Fruit fly (Drosophila melanogaster): Measurements from ENCODE around the gene mRpL1.

The mRpL1 gene

DNA sequence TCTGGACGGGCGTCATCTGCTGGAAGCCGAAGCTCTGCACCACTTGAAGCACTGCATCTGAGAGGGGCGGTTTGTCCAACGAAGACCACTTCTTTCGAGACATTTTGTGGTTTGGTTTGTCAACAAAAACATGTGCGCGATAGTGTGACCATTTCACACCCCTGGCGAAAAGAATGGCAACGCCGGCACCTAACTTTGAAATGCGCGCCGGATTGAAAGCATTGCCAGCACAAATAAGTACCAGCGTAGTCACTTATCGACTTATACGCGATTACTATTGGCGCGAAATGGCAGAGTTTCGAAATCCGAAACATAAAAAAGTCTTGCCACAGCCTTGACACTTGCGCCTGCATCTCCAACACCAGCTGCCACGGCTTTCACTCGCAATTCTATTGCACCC is 31.5 kb upstream of the mRpL1 start, which contains the start of gene CG9630:
CG9630 (minus strand) TSS at position 157 of the 400 bp plus-strand sequence.
- no peak for TF ChIP-seq Snoo (tag; optimal IDR thresholded peaks at IDR 0.05)
- TF ChIP-seq CG8301 (tag; optimal IDR thresholded peaks at IDR 0.05) = no peak
- TF ChIP-seq CG10348 (GFP tag; IDR thresholded peaks at IDR 0.05) = no peak
- TF ChIP-seq CG13204 (GFP tag; optimal IDR thresholded peaks at IDR 0.05) = no peak
- TF ChIP-seq gl (tag; optimal IDR thresholded peaks at IDR 0.05) = no peak
- TF ChIP-seq fd96Ca (GFP tag; IDR thresholded peaks at IDR 0.05) = no peak
- no peak for TF ChIP-seq CG9948 (tag; optimal IDR thresholded peaks at IDR 0.05)
- TF ChIP-seq Ets98B (GFP tag; IDR thresholded peaks at IDR 0.05) = no peak
- TF ChIP-seq CG17806 (tag; optimal IDR thresholded peaks at IDR 0.05) = no peak
- TF ChIP-seq CG8159 (tag; optimal IDR thresholded peaks at IDR 0.05) = no peak
- no peak for TF ChIP-seq Pif1B (GFP tag; optimal IDR thresholded peaks at IDR 0.05)
- TF ChIP-seq CG4496 (GFP tag; IDR thresholded peaks at IDR 0.05) = no peak
- no peak for TF ChIP-seq CG32121 (GFP tag; IDR thresholded peaks at IDR 0.05)
- no peak for TF ChIP-seq CG34367 (tag; optimal IDR thresholded peaks at IDR 0.05)
- TF ChIP-seq D1 (tag; optimal IDR thresholded peaks at IDR 0.05) = no peak

DNA sequence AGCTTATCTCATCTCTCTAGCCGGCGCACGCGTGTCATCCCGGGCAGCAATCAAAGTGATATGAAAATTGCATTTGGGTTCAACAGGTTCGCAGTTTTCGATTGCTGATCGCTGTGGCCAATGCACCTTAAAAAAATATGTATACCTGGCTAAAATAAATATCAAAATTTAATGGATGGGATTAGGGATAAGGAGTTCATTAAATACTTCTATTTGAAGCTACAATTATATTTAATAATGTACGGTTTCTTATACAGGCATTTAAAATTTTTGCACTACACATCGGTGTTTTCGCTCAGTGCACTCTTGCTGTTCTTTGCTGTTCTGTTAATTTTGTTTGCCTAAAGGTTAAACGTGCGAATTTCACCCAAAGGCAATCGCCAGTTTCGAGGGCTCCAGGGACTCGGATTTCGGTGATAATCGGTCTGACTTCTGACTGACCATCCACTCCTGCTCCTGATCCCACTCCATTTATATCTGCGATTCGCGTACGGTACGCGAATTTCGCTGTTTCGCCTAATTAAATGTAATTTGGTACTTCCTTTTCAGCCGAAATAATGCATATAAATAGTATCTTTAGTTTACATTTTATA is 28.6 kb upstream of the mRpL1 start:
- no peak for TF ChIP-seq CG9948 (tag; optimal IDR thresholded peaks at IDR 0.05)
- no peak for TF ChIP-seq EcR (GFP tag; optimal IDR thresholded peaks at IDR 0.05)
- no peak for TF ChIP-seq rn (GFP tag; IDR thresholded peaks at IDR 0.05)
- TF ChIP-seq CG14655 (GFP tag; optimal IDR thresholded peaks at IDR 0.05) = no peak
- TF ChIP-seq Snoo (tag; optimal IDR thresholded peaks at IDR 0.05) = peak; percentile 56

DNA sequence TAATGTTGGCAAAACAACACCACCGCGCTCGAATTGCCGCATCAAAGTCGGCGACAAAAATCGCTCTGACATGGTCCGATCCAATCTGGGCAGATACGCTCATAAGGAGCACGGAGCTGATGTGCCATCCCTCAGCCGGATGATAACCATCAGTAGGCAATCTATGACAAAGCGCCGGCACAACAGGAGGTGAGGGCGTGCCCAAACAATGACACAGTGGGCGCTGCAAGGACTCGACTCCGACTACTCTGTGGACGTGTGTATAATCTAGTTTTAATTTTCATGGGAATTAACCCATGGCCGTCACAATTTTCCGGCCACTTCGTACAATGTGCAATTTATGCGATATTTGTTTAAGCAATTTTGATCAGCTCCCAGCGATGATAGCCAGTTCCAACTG is 26.2 kb upstream of the mRpL1 start:
- TF ChIP-seq rn (GFP tag; IDR thresholded peaks at IDR 0.05) (no peak), CG9948 (tag; optimal IDR thresholded peaks at IDR 0.05) (no peak), CG10348 (GFP tag; IDR thresholded peaks at IDR 0.05) (no peak), CG32121 (GFP tag; IDR thresholded peaks at IDR 0.05) (no peak), CG15710 (tag; optimal IDR thresholded peaks at IDR 0.05) (no peak), D1 (tag; optimal IDR thresholded peaks at IDR 0.05) (no peak), Ets98B (GFP tag; IDR thresholded peaks at IDR 0.05) (no peak), Snoo (tag; optimal IDR thresholded peaks at IDR 0.05) (no peak), fd96Ca (GFP tag; IDR thresholded peaks at IDR 0.05) (no peak), CG34367 (tag; optimal IDR thresholded peaks at IDR 0.05) (no peak)

DNA sequence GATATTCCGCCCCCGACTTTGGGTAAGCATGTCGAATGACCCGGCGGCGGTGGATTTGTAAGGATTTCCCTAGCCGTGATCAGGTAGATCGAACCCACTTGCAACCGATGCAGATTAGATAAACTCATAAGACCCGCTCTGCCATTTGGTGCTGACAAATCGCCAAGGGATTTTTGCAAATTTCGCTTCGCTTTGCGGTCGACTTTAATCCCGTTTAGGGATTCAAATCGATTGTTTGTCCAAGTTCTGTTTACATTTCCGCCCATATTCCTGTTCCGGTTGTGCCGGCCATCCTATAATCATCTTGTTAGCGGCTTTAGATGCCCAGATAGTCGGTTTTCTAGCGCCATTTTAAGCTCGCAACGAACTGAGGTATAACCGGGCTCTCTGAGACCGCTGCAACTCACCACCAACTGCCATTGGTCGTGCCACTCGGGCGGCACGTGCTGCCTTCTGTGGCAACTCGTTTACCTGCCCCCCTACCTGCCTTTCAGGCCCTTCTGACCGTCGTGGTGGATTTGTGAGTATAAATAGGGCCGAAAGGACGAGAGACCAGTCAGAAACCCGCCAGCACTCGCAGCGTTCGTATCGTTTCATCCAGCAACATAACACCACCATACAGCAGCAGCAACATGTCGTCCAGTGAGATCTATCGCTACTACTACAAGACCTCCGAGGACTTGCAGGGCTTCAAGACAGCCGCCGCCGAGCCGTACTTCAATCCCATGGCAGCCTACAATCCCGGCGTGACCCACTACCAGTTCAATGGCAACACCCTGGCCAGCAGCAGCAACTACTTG is 23.5 kb upstream of the mRpL1 start, which contains the start of gene ato:
ato (plus strand) TSS at position 559 of the 800 bp plus-strand sequence.
- TF ChIP-seq CG13204 (GFP tag; optimal IDR thresholded peaks at IDR 0.05) = peak; percentile 18
- no peak for TF ChIP-seq gl (tag; optimal IDR thresholded peaks at IDR 0.05)
- TF ChIP-seq rn (GFP tag; IDR thresholded peaks at IDR 0.05) = no peak

DNA sequence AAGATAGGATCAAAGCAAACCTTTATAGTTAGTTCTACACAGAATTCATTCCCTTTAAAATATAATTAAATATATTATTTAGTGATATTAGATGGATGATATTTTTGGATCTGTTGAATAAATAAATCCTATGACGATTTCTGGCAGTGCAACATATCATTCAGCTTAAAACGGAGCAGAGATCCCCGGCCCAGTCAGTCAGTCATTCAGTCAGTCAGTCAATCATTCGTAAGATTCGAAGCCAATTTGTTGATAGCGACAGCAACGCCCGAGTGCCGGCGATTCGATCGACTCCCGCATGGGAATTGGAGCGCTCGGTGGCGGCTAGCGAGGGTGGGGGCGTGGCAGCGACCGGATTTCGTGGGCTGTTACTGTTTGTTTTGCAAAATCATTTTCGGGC is 21.3 kb upstream of the mRpL1 start:
- TF ChIP-seq rn (GFP tag; IDR thresholded peaks at IDR 0.05) (no peak), Snoo (tag; optimal IDR thresholded peaks at IDR 0.05) (no peak), Pif1B (GFP tag; optimal IDR thresholded peaks at IDR 0.05) (no peak), CG12605 (GFP tag; IDR thresholded peaks at IDR 0.05) (no peak), EcR (GFP tag; optimal IDR thresholded peaks at IDR 0.05) (no peak), CG34367 (tag; optimal IDR thresholded peaks at IDR 0.05) (no peak), CG32121 (GFP tag; IDR thresholded peaks at IDR 0.05) (no peak), Ets98B (GFP tag; IDR thresholded peaks at IDR 0.05) (no peak), CG14655 (GFP tag; optimal IDR thresholded peaks at IDR 0.05) (no peak), CG17806 (tag; optimal IDR thresholded peaks at IDR 0.05) (no peak), CG4496 (GFP tag; IDR thresholded peaks at IDR 0.05) (no peak), CG9948 (tag; optimal IDR thresholded peaks at IDR 0.05) (no peak), CG8301 (tag; optimal IDR thresholded peaks at IDR 0.05) (no peak), gl (tag; optimal IDR thresholded peaks at IDR 0.05) (no peak), D1 (tag; optimal IDR thresholded peaks at IDR 0.05) (no peak)

DNA sequence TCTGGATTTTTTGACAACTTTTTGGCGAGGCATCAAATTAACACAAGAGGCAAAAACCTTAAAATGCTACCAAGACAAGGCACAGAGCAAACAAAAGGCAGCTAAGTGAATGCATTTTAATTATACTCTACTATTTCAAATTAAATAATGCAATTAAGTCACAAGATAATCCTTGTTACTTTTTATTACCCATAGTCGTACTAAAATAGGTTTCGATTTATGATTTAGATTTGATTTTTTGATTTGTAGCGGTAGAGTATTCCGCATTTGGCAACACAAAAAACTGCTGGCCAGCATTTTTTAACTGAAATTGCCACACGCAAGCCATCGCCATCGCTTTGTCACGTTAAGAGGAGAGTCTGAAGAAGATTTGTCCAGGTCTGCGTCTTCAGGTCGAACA is 18.5 kb upstream of the mRpL1 start:
- TF ChIP-seq CG4496 (GFP tag; IDR thresholded peaks at IDR 0.05) (no peak), Snoo (tag; optimal IDR thresholded peaks at IDR 0.05) (peak; percentile 13)

DNA sequence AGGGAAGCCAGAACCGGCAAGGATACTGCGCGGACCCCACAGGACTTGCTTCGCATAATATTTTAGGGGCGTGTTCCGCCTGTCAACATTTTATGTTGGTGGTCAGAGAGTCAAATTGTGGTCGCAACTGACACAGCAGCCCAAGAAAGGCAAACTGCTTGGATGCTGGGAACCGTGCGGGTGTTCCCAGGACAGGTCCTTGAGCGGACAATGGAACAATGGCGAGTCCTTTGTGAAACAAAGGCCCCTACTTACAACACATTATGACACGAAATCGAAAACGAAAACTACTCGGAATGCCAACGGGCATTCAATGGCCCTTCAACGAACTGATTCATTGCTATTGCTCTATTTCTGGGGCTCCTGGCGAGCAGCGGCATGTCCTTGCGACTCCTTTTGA is 17.0 kb upstream of the mRpL1 start:
- no peak for TF ChIP-seq CG15710 (tag; optimal IDR thresholded peaks at IDR 0.05)
- no peak for TF ChIP-seq gl (tag; optimal IDR thresholded peaks at IDR 0.05)
- no peak for TF ChIP-seq Ets98B (GFP tag; IDR thresholded peaks at IDR 0.05)
- TF ChIP-seq Pif1B (GFP tag; optimal IDR thresholded peaks at IDR 0.05) = no peak
- TF ChIP-seq CG17806 (tag; optimal IDR thresholded peaks at IDR 0.05) = no peak
- no peak for TF ChIP-seq CG14655 (GFP tag; optimal IDR thresholded peaks at IDR 0.05)
- TF ChIP-seq D1 (tag; optimal IDR thresholded peaks at IDR 0.05) = no peak
- TF ChIP-seq EcR (GFP tag; optimal IDR thresholded peaks at IDR 0.05) = no peak
- no peak for TF ChIP-seq CG4496 (GFP tag; IDR thresholded peaks at IDR 0.05)
- no peak for TF ChIP-seq CG8301 (tag; optimal IDR thresholded peaks at IDR 0.05)
- no peak for TF ChIP-seq rn (GFP tag; IDR thresholded peaks at IDR 0.05)

Data from whole organism, pupa.